Worm (Caenorhabditis elegans) whole organism, L4 larva: ENCODE data around the gene R10E8.1.
A peak's percentile ranks its signal among the peaks of the same experiment; 100 is the strongest.

Experiments
- Y48G9A.11 ChIP-seq: fragments of 200-800 bp; sonication (Bioruptor generic); IDR thresholded peaks from 2 replicates; pipeline ENCODE4 v1.3.6; 2022; ENCODE audit warnings: missing genetic modification reagents, missing genetic modification characterization, missing compliant biosample characterization
- ama-1 ChIP-seq: fragments of 150-350 bp; optimal IDR thresholded peaks from 2 replicates; lab custom pipeline; 2014; ENCODE audit warnings: inconsistent platforms, mixed read lengths
- arid-1 ChIP-seq: fragments of 200-800 bp; sonication (Bioruptor generic); conservative IDR thresholded peaks from 2 replicates; pipeline ENCODE4 v1.3.6; 2022; ENCODE audit warnings: missing genetic modification reagents, missing genetic modification characterization, missing compliant biosample characterization
- ctbp-1 ChIP-seq: fragments of 200-800 bp; sonication (Bioruptor generic); IDR thresholded peaks from 2 replicates; pipeline ENCODE4 v1.3.6; 2022; ENCODE audit warnings: missing genetic modification reagents, missing genetic modification characterization, missing compliant biosample characterization
- egl-27 ChIP-seq: sonication (generic microtip); optimal IDR thresholded peaks from 3 replicates; lab custom pipeline; 2017; ENCODE audit warnings: missing biosample characterization, missing genetic modification reagents, missing genetic modification characterization
- gei-8 ChIP-seq: fragments of 200-800 bp; sonication (Bioruptor generic); optimal IDR thresholded peaks from 2 replicates; lab custom pipeline; 2018; ENCODE audit warnings: mild to moderate bottlenecking, missing genetic modification characterization, missing compliant biosample characterization
- lir-3 ChIP-seq: sonication (generic microtip); optimal IDR thresholded peaks from 2 replicates; lab custom pipeline; 2016; ENCODE audit warnings: mild to moderate bottlenecking, missing genetic modification characterization, missing compliant biosample characterization
- madf-9 ChIP-seq: fragments of 200-800 bp; sonication (Bioruptor generic); conservative IDR thresholded peaks from 2 replicates; pipeline ENCODE4 v1.3.6; 2022; ENCODE audit warnings: missing genetic modification reagents, missing genetic modification characterization, missing compliant biosample characterization
- pqm-1 ChIP-seq: sonication (generic microtip); optimal IDR thresholded peaks from 2 replicates; lab custom pipeline; 2017; ENCODE audit warnings: missing biosample characterization, missing genetic modification characterization

ce11 chrV:18244408-18244807, 7.8 kb downstream of the R10E8.1 start:
- TF ChIP-seq egl-27 (tag; lab: Kevin White, UChicago) (no peak), ctbp-1 (GFP tag; lab: Robert Waterston, UW) (no peak), lir-3 (tag; lab: Kevin White, UChicago) (no peak), arid-1 (GFP tag; lab: Robert Waterston, UW) (no peak), ama-1 (lab: Kevin White, UChicago) (no peak), madf-9 (GFP tag; lab: Robert Waterston, UW) (no peak), Y48G9A.11 (GFP tag; lab: Robert Waterston, UW) (no peak), pqm-1 (tag; lab: Kevin White, UChicago) (peak; percentile 30), gei-8 (GFP tag; lab: Kevin White, UChicago) (no peak)
